Worm (Caenorhabditis elegans): ENCODE results near the gene T25F10.4.

DNA sequence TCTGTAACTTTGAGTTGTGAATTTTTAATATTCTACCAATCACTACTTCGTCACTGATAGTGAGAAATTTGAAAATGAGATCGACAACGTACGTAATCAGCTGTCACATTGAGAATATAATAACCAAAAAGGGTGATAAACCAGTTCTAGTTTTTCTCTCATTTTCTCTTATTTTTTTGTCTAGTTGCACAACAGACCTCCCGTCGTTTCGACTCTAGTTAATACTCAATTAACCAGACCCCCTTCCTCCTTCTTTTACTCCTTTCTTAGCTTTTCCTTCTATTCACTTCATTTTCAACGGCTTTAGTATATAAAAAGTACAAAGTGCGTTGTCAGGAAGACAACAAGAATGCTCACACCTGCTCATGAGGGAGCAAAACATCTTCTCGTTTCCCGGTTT lies 35.0 kb downstream of the T25F10.4 start, which contains the start of gene ZC487.1:
- TF ChIP-seq lin-39 (tag; optimal IDR thresholded peaks at IDR 0.05) (no peak), mbf-1 (tag; optimal IDR thresholded peaks at IDR 0.05) (no peak), ama-1 (optimal IDR thresholded peaks at IDR 0.05) (no peak), zag-1 (tag; optimal IDR thresholded peaks at IDR 0.05) (no peak), egl-27 (tag; optimal IDR thresholded peaks at IDR 0.05) (no peak), mab-5 (tag; optimal IDR thresholded peaks at IDR 0.05) (no peak)

All from whole organism, L2 larva.